Fruit fly (Drosophila melanogaster): ENCODE results near the gene LManI.

Gene LManI

dm6 chr2L:10422643-10423606 lies 34.1 kb downstream of the LManI start, which contains the start of the genes pie and Wdfy2 (continued):
- TF ChIP-seq CG12659 (GFP tag; optimal IDR thresholded peaks at IDR 0.05): peak; percentile 36
- TF ChIP-seq MESR4 (GFP tag; optimal IDR thresholded peaks at IDR 0.05): peak; percentile 67
- no peak for TF ChIP-seq Hmx (GFP tag; optimal IDR thresholded peaks at IDR 0.05)
- TF ChIP-seq CG1024 (GFP tag; IDR thresholded peaks at IDR 0.05): peak; percentile 89
- peak; percentile 36 for TF ChIP-seq Sry-β (GFP tag; optimal IDR thresholded peaks at IDR 0.05)
- TF ChIP-seq CG12769 (tag; optimal IDR thresholded peaks at IDR 0.05): no peak
- peak; percentile 80 for TF ChIP-seq pfk (GFP tag; optimal IDR thresholded peaks at IDR 0.05)
- peak; percentile 15 for TF ChIP-seq zen (tag; optimal IDR thresholded peaks at IDR 0.05)
- peak; percentile 39 for TF ChIP-seq CG14710 (tag; optimal IDR thresholded peaks at IDR 0.05)
- TF ChIP-seq CG4617 (GFP tag; optimal IDR thresholded peaks at IDR 0.05; ENCODE audit: borderline replicate concordance): peak; percentile 29
- no peak for TF ChIP-seq ap (GFP tag; IDR thresholded peaks at IDR 0.05)
- 0 out of 2 replicates have a peak, but pooled peaks have one; percentile 28 for TF ChIP-seq Ptx1 (GFP tag; IDR thresholded peaks at IDR 0.05)

dm6 chr2L:10418981-10419380 lies 38.1 kb downstream of the LManI start, which contains the start of gene RfC3:
TSS of gene RfC3 (plus strand) at chr2L:10419190.
- peak; percentile 29 for TF ChIP-seq MESR4 (GFP tag; optimal IDR thresholded peaks at IDR 0.05)
- peak; percentile 85 for TF ChIP-seq Myb (GFP tag; optimal IDR thresholded peaks at IDR 0.05)
- no peak for TF ChIP-seq Atf6 (GFP tag; IDR thresholded peaks at IDR 0.05)
- TF ChIP-seq CG18599 (GFP tag; optimal IDR thresholded peaks at IDR 0.05): no peak
- peak; percentile 81 for TF ChIP-seq Scr (GFP tag; IDR thresholded peaks at IDR 0.05; ENCODE audit: partially characterized antibody)
- TF ChIP-seq PHDP (tag; optimal IDR thresholded peaks at IDR 0.05): no peak
- TF ChIP-seq CG18764 (GFP tag; optimal IDR thresholded peaks at IDR 0.05): no peak
- peak; percentile 92 for TF ChIP-seq CG30020 (tag; optimal IDR thresholded peaks at IDR 0.05)
- TF ChIP-seq Dp (GFP tag; optimal IDR thresholded peaks at IDR 0.05): peak; percentile 92
- peak; percentile 94 for TF ChIP-seq mld (GFP tag; IDR thresholded peaks at IDR 0.05; ENCODE audit: partially characterized antibody)
- peak; percentile 73; the same call in 2 of the 3 replicates for TF ChIP-seq Opbp (GFP tag; IDR thresholded peaks at IDR 0.05; ENCODE audit: partially characterized antibody)
- TF ChIP-seq CG1603 (tag; optimal IDR thresholded peaks at IDR 0.05): peak; percentile 99
- TF ChIP-seq gcm2 (GFP tag; optimal IDR thresholded peaks at IDR 0.05): no peak
- TF ChIP-seq hbn (GFP tag; IDR thresholded peaks at IDR 0.05; ENCODE audit: partially characterized antibody): peak; percentile 79
- TF ChIP-seq jumu (GFP tag; optimal IDR thresholded peaks at IDR 0.05): no peak
- TF ChIP-seq pros (GFP tag; optimal IDR thresholded peaks at IDR 0.05): no peak
- TF ChIP-seq Meics (GFP tag; optimal IDR thresholded peaks at IDR 0.05): no peak
- TF ChIP-seq Max (GFP tag; optimal IDR thresholded peaks at IDR 0.05): peak; percentile 28
- TF ChIP-seq CG34224 (GFP tag; IDR thresholded peaks at IDR 0.05; ENCODE audit: partially characterized antibody): peak; percentile 98
- TF ChIP-seq slou (GFP tag; optimal IDR thresholded peaks at IDR 0.05): no peak
- TF ChIP-seq caup (GFP tag; optimal IDR thresholded peaks at IDR 0.05; ENCODE audit: severe bottlenecking): no peak
- TF ChIP-seq sug (tag; optimal IDR thresholded peaks at IDR 0.05): peak; percentile 20
- no peak for TF ChIP-seq Chrac-16 (GFP tag; optimal IDR thresholded peaks at IDR 0.05)
- no peak for TF ChIP-seq NC2β (GFP tag; optimal IDR thresholded peaks at IDR 0.05)
- TF ChIP-seq CG31441 (GFP tag; IDR thresholded peaks at IDR 0.05): no peak
- TF ChIP-seq CG10431 (GFP tag; optimal IDR thresholded peaks at IDR 0.05): no peak
- no peak for TF ChIP-seq Drgx (GFP tag; IDR thresholded peaks at IDR 0.05)
- no peak for TF ChIP-seq kni (GFP tag; optimal IDR thresholded peaks at IDR 0.05)
- no peak for TF ChIP-seq Gsc (GFP tag; IDR thresholded peaks at IDR 0.05)
- TF ChIP-seq YL-1 (GFP tag; optimal IDR thresholded peaks at IDR 0.05): peak; percentile 38
- peak; percentile 94 for TF ChIP-seq CG7963 (GFP tag; IDR thresholded peaks at IDR 0.05; ENCODE audit: partially characterized antibody)
- TF ChIP-seq MBD-R2 (GFP tag; IDR thresholded peaks at IDR 0.05): peak; percentile 51; the same call in 1 of the 2 replicates
- no peak for TF ChIP-seq sima (GFP tag; optimal IDR thresholded peaks at IDR 0.05)
- TF ChIP-seq CG12659 (GFP tag; optimal IDR thresholded peaks at IDR 0.05): peak; percentile 7
- TF ChIP-seq amos (GFP tag; IDR thresholded peaks at IDR 0.05; ENCODE audit: partially characterized antibody): peak; percentile 76; the same call in 1 of the 2 replicates

Data from whole organism, embryonic.